Fruit fly (Drosophila melanogaster): ENCODE data around the gene Flo2.

dm6 chrX:14947399-14947798 lies 108.2 kb downstream of the Flo2 start:
- no peak for TF ChIP-seq gt (GFP tag; IDR thresholded peaks at IDR 0.05)
- 0 out of 4 replicates have a peak, but pooled peaks have one; percentile 75 for TF ChIP-seq chinmo (GFP tag; IDR thresholded peaks at IDR 0.05; ENCODE audit: partially characterized antibody)
